Worm (Caenorhabditis elegans) whole organism, young adult: ENCODE measurements around the gene Y46G5A.28.

Source experiments
- him-1 ChIP-seq: sonication (generic microtip); optimal IDR thresholded peaks from 2 replicates; lab custom pipeline; 2016; ENCODE audit warnings: missing genotype, missing genetic modification reagents, missing genetic modification characterization, missing compliant biosample characterization
- hrde-1 ChIP-seq: sonication (generic microtip); optimal IDR thresholded peaks from 2 replicates; lab custom pipeline; 2016; ENCODE audit warnings: missing genetic modification characterization, mild to moderate bottlenecking, missing compliant biosample characterization, moderate library complexity, missing genotype, missing genetic modification reagents, borderline replicate concordance
- lin-40 ChIP-seq: sonication (generic microtip); optimal IDR thresholded peaks from 2 replicates; lab custom pipeline; 2016; ENCODE audit warnings: missing genetic modification characterization, mild to moderate bottlenecking, missing compliant biosample characterization, missing genotype, missing genetic modification reagents
- nhr-120 ChIP-seq: fragments of 200-800 bp; sonication (Bioruptor generic); IDR thresholded peaks from 2 replicates; pipeline ENCODE4 v1.3.6; 2022; ENCODE audit warnings: missing genetic modification characterization, missing compliant biosample characterization

DNA sequence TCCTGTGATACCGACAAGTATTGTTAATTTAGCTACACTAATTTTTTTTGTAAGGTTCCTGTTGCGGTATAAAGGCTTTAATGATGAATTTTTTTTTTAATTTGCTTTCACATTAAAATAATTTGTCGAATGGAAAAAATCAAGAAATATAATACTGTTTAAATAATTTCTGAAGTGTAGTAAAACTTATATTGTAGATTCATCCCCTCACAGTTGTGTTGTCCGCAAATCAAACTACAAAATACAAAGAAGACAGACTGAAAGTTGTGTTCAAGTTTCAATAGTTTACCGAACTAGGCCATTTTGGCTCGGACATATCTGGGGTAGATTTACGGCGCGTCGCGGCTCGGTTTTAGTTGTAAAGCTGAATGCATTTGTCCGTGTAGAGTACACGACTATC is 47.1 kb downstream of the Y46G5A.28 start:
- TF ChIP-seq hrde-1 (tag; lab: Kevin White, UChicago): no peak
- no peak for TF ChIP-seq lin-40 (tag; lab: Kevin White, UChicago)
- TF ChIP-seq nhr-120: no peak
- TF ChIP-seq him-1 (tag; lab: Kevin White, UChicago): no peak
